Fruit fly (Drosophila melanogaster): ENCODE measurements around the gene CG17294.

The CG17294 gene

DNA sequence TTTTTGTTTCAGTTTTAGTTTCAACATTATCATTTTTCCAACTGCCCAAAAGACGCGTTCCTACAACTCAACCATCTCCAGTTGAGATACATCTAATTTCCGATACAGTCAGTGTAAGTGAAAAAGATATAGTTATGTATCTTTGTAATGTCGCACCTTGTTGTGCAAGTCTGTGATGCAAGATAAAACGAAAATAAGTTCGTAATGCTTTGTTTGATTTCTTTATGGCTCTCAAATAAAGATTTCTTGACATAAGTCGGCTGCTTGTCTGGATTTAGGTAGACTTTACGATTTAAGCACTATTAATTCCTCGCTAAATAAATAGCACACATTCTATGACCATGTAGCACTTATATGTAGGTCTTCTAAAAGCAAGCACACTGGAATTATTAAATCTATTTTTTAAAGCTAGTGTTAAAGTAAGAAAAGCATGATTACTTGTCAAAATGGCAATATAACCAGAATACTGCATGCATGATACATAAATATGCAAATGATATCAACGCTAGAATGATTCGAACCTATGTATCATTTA is 8.2 kb downstream of the CG17294 start:
- TF ChIP-seq CG17801 (GFP tag; optimal IDR thresholded peaks at IDR 0.05; ENCODE audit: partially characterized antibody): no peak

DNA sequence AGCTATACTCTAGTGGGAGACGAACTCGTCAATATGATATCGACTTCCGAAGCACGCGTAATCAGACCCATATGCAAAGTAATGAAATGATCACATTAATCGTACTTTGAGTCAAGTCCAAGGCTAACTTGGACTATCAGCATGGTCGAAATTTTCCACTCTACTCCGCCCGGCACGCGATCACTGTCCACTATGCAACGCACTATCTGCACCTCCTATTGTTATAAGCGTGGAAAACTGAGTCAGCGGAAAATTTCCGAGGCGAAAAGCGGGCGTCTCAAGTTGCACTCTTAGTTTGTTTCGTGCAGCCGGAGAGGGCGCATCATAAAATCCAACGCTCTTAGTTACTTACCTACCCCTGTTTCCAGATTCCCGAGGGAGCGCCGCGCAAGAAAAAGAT is 9.0 kb downstream of the CG17294 start:
- TF ChIP-seq CG17801 (GFP tag; optimal IDR thresholded peaks at IDR 0.05; ENCODE audit: partially characterized antibody): no peak

DNA sequence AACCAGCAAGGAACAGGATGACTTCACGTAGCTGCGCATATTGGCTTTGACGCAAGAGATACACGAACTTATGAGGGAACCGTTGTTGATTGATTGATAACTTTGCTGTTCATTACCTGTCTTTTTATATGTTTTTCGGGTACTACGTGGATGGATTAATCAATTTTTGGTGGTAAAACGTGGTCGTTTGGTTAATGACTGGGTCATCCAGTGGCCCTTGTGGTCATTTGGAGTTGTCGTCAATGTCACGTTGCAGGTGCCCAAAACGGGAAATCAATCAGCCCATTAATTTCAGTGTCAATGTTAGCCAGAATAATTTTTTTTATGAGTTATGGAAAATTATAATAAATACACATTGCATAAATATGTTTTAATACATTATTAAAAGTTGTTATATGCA is 12.4 kb downstream of the CG17294 start, which contains the start of gene CG42819:
Gene CG42819, minus strand, starts transcription at position 101 of the 400 bp plus-strand sequence.
- no peak for TF ChIP-seq CG17801 (GFP tag; optimal IDR thresholded peaks at IDR 0.05; ENCODE audit: partially characterized antibody)

DNA sequence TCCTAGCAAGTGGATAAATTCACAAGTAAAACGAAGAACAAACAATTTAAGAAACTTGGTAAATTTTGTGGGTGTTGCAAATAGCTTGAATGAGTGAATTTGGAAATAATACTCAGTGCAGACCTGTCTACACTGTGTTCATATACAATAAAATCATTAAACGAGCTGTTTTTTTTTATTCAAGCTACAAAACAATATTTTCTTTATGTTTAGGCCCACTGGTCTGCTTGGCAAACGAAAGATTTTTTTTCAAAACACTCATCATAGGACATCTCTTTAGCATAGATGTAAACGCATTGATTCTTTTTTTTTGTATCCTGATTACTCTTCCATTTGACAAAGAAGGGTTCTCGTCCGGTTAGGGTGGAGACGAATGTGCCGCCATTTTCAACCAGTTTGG is 15.5 kb downstream of the CG17294 start, which contains the start of gene CG42820:
Gene CG42820, minus strand, starts transcription at position 101 of the 400 bp plus-strand sequence.
- no peak for TF ChIP-seq CG17801 (GFP tag; optimal IDR thresholded peaks at IDR 0.05; ENCODE audit: partially characterized antibody)

DNA sequence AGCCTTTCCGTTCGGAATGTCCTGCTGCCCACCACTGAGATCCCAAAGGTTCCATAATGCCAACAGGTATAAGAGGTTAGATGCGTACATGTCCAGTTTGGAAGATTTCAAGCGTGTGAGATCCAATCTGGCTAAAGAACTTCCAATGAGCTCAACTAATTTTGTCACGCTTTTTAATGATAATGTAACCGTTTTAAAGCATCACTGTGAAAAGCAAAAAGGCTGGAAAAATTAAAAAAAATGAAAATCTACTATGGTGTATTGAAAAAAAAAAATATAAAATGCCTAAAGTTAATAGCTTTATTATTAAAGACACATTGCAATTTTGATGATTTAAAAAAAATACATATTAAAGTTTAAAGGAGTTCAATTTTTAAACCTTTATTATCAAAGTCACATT is 16.3 kb downstream of the CG17294 start, which contains the start of gene Acp29AB:
Gene Acp29AB, minus strand, starts transcription at position 101 of the 400 bp plus-strand sequence.
- TF ChIP-seq CG17801 (GFP tag; optimal IDR thresholded peaks at IDR 0.05; ENCODE audit: partially characterized antibody): no peak

DNA sequence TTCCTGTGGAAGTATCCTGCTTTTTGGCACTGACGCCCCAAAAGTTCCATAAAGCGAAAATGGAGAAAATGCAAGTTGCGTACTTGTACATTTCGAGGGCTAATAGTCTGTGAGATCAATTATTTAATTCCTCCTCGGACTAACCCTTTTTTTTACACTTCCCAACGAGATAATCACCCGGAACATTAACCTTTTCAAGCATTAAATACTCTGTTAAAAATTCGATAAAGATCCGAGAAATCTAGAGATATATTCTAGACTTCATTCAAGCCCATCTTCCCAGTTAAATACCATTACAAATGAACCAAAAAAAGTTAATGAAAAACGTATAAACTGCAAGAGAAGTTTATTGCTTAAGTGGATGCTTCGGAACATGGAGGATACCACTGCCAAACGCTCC is 17.3 kb downstream of the CG17294 start, which contains the start of gene lectin-29Ca:
Gene lectin-29Ca, minus strand, starts transcription at position 101 of the 400 bp plus-strand sequence.
- no peak for TF ChIP-seq CG17801 (GFP tag; optimal IDR thresholded peaks at IDR 0.05; ENCODE audit: partially characterized antibody)

DNA sequence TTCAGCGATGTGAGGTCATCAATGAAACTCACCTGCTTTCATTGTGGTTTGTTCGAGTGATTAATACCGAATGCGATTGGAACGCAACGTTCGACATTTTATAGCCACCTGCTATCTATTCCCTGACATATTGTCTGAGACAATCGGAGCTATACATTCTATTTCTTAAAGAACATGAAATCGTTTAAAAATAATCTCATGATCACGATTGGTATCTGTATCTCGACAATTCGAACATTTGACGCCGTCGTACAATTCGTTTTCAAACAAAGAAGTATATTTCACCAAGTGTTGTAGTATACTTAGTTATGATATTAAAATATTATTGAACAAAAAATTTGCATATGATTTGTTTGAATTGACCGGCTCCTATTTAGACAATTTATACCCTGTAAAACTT is 18.0 kb downstream of the CG17294 start, which contains the start of gene Peritrophin-15b:
Gene Peritrophin-15b, minus strand, starts transcription at position 101 of the 400 bp plus-strand sequence.
- TF ChIP-seq CG17801 (GFP tag; optimal IDR thresholded peaks at IDR 0.05; ENCODE audit: partially characterized antibody): no peak

DNA sequence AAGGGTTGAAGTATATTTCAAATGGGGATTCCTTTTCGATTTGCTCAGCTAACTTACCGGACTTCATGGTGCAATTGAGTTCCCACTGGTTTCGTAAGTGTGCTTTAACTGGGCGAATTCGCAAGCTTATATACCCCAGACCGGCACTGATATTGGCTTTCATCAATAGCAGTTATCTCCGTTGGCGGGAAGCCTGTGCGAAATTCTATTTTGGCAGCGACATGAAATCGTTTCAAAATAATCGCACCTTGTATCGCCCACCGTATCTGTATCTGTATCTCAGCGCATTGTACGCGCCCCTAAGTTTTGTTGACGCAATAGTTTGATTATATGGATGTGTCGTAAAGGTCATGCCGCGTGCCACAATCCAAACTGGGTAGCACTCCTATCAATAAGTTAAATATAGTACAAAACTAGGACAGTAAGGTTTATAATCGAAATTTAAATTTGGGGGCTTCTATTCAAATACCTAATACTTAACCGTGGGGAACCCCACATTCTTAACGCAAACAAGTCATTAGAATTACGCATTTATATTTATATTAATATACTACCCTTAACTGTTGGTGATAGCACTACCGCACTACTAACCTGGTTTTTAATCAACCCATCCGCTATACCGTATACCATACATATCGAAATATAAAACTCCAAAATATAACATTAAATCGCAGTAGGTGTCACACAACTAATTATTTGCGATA is 19.3 kb downstream of the CG17294 start, which contains the start of the genes Peritrophin-15a and CG13385:
Gene Peritrophin-15a, minus strand, starts transcription at position 101 of the 704 bp plus-strand sequence.
Gene CG13385, plus strand, starts transcription at position 654 of the 704 bp plus-strand sequence.
- TF ChIP-seq CG17801 (GFP tag; optimal IDR thresholded peaks at IDR 0.05; ENCODE audit: partially characterized antibody): no peak

DNA sequence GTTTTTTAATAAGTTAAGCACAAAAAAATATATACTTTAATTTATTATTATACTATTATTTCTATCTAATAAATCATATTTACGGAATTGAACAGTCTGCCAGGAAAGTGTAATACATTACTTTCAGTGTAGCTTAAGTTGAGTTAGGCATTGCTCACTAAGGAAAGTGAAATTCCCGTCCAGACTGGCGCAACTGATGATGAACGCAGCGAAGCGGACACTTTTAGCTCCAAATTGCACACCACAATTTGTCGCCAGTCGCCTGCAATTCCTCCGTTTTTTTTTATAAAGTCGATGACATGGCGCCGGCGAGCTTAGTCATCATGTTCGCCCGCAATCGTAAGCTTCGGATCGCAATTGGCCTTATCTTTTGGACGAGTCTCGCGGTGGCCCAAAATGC is 21.9 kb downstream of the CG17294 start, which contains the start of gene CG13386:
Gene CG13386, plus strand, starts transcription at position 301 of the 400 bp plus-strand sequence.
- TF ChIP-seq CG17801 (GFP tag; optimal IDR thresholded peaks at IDR 0.05; ENCODE audit: partially characterized antibody): no peak

DNA sequence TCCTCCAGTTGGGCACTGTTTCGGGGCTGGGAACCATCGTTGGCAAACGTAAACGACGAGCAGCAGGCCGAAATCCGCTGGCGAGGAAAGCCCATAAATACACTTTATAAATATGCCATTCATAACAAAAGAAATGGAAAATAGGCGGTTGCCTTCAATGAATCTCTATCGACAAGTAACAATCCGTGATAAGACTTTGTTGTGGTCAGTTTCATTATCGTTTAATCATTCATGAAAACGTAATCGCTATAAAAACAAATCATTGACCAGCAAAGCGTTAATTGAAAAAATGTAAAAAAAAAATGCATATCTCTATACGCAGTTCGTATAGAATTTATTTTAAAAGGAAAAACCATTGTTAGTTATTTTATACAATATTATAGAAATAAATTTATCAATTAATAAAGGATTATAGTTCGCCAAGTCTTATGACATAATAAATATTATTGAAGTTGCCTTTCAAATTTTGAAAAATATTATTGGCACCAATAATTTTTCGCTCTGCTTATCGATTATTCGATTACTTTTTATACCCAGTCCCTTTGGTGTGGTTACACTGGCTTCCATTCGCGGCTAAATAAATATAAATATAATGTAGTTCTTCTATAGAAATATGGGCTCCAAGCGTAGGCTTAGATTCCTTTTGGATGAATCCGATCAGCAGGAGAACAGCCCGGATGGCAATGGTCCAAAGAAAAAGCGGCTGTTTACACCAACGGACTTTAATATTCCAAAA is 23.2 kb downstream of the CG17294 start, which contains the start of gene CG31898:
Gene CG31898, plus strand, starts transcription at position 559 of the 736 bp plus-strand sequence.
- TF ChIP-seq CG17801 (GFP tag; optimal IDR thresholded peaks at IDR 0.05; ENCODE audit: partially characterized antibody): no peak

DNA sequence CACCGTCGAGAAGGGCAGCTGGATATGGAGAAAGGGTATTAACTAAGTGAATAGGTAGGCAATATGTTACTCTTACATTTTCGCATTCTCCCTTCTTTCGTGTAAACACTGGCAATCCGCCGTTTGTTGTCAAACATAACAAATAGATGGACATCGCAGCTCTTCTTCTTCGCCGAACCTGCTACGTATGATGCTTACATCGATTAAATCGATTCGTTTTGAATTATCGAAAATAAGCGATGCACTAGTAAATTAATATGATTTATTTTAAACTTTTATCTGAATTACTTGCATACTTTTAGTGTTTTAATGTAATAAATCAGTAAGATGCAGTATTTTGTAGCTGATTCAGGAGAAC is 26.1 kb downstream of the CG17294 start, which contains the start of gene fy:
Gene fy, minus strand, starts transcription at position 353 of the 358 bp plus-strand sequence.
- no peak for TF ChIP-seq CG17801 (GFP tag; optimal IDR thresholded peaks at IDR 0.05; ENCODE audit: partially characterized antibody)

DNA sequence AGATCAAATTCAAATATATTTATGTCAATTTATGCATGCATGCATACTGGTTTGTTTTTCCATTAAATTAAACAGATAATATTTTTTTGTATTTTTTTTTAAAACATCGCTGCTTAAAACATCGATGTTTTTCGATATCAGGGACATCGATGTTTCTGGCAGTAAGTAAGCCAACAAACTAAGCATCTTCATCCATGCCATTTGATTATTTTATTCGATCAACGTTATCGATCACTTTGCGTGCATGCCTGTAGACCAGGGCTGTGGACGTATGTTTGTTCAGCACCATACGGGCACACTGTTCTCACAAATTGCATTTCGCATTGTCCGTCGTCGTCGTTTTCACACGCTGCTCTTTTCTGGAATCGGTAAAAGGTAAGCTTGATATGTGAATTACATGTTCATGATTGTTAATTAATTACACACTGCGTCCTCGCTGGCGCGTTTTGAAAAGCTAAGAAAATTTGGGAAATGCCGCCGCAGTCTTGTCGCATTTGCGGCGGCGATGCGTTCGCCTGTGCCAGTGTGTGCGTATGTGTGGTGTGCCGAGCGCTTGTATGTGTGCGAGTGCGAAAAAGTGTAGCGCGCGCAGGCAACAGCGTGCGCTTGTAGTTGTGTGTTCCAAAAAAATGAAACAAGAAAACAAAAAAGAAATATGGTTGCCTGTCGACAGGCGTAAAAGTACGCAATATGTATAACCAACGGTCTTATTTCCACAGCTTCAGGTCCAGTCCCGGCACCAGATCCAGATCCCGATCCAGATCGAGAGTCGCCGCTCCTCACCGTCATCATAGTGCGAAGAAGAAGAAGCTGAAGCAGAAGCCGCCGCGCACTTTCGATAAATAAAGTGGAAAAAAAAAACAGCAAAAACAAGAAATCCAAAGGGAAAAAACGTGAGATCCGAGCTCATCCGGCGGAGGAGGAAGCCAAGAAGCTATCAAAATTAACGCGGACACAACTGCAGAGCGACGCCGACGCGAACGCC is 26.7 kb downstream of the CG17294 start, which contains the start of gene emb:
Gene emb, plus strand, starts transcription at position 288 of the 985 bp plus-strand sequence.
- peak; percentile 67 for TF ChIP-seq CG17801 (GFP tag; optimal IDR thresholded peaks at IDR 0.05; ENCODE audit: partially characterized antibody)

DNA sequence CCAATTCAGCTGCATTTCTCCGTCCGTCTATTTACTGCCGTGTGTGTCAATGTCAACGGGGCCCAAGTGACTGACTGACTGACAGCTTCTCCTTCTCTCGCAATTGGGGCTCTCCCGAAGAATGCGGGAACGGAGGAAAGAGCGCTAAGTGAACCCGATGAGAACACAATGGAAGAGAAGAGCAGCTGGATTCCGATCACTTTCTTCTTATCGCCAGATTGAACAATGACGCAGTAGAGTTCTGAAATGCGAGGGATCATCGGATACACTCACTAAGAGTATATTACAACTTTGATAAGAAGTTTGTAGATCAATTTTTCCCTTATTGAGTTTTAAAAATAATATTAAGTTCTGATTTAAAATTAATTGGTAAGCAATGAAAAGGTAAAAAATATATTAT is 34.7 kb downstream of the CG17294 start, which contains the start of gene Naglu:
Gene Naglu, minus strand, starts transcription at position 339 of the 400 bp plus-strand sequence.
- TF ChIP-seq CG17801 (GFP tag; optimal IDR thresholded peaks at IDR 0.05; ENCODE audit: partially characterized antibody): no peak
